Fruit fly (Drosophila melanogaster): ENCODE data around the gene kipf.

The kipf gene

DNA sequence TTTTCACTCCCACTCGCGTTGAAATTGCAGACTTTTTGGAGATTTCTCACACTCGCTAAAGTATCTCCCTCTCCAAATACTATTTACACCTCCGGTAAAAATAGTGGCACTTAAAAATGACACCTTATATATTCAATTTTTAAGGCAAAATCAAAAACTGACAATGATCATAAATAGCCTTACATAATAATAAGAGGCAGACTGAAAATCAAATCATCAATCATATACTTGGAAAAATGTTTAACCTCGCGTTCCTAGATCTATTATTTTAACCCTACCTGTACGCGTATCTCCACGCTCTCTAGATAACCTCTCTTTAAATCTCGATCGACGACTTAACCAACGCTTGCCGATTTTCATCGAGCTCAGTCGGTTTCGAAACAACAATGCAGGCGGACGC, 18.2 kb upstream of the kipf start (continued):
- no peak for TF ChIP-seq sug (tag; optimal IDR thresholded peaks at IDR 0.05)
- TF ChIP-seq CG4820 (GFP tag; optimal IDR thresholded peaks at IDR 0.05): peak; percentile 14
- peak; percentile 65; the same call in 1 of the 2 replicates for TF ChIP-seq seq (GFP tag; IDR thresholded peaks at IDR 0.05)
- TF ChIP-seq CG31441 (GFP tag; IDR thresholded peaks at IDR 0.05): no peak
- peak; percentile 61 for TF ChIP-seq tio (GFP tag; optimal IDR thresholded peaks at IDR 0.05)
- TF ChIP-seq ken (GFP tag; IDR thresholded peaks at IDR 0.05): no peak
- no peak for TF ChIP-seq h (optimal IDR thresholded peaks at IDR 0.05)
- peak; percentile 59; the same call in 1 of the 2 replicates for TF ChIP-seq CG1024 (GFP tag; IDR thresholded peaks at IDR 0.05)
- peak; percentile 22 for TF ChIP-seq CG33213 (GFP tag; optimal IDR thresholded peaks at IDR 0.05)
- TF ChIP-seq CG7271 (tag; optimal IDR thresholded peaks at IDR 0.05): no peak
- no peak for TF ChIP-seq otp (GFP tag; IDR thresholded peaks at IDR 0.05)
- no peak for TF ChIP-seq TFAM (GFP tag; optimal IDR thresholded peaks at IDR 0.05)
- TF ChIP-seq HLH54F (GFP tag; optimal IDR thresholded peaks at IDR 0.05): peak; percentile 40
- 0 out of 2 replicates have a peak, but pooled peaks have one; percentile 22 for TF ChIP-seq CG17328 (GFP tag; IDR thresholded peaks at IDR 0.05)
- TF ChIP-seq CG9817 (tag; optimal IDR thresholded peaks at IDR 0.05): no peak
- peak; percentile 41; the same call in 1 of the 2 replicates for TF ChIP-seq CG14667 (GFP tag; IDR thresholded peaks at IDR 0.05)
- TF ChIP-seq psq (GFP tag; optimal IDR thresholded peaks at IDR 0.05): no peak
- no peak for TF ChIP-seq oc (tag; optimal IDR thresholded peaks at IDR 0.05)
- TF ChIP-seq lov (optimal IDR thresholded peaks at IDR 0.05): no peak
- TF ChIP-seq lov (GFP tag; IDR thresholded peaks at IDR 0.05): no peak
- peak; percentile 56 for TF ChIP-seq az2 (GFP tag; optimal IDR thresholded peaks at IDR 0.05)
- no peak for TF ChIP-seq HLH4C (GFP tag; IDR thresholded peaks at IDR 0.05; ENCODE audit: partially characterized antibody)
- TF ChIP-seq Side (GFP tag; optimal IDR thresholded peaks at IDR 0.05): peak; percentile 61
- TF ChIP-seq Aef1 (GFP tag; IDR thresholded peaks at IDR 0.05): peak; percentile 76
- TF ChIP-seq CG9932 (GFP tag; IDR thresholded peaks at IDR 0.05): peak; percentile 85
- peak; percentile 69 for TF ChIP-seq CG30403 (GFP tag; optimal IDR thresholded peaks at IDR 0.05)
- peak; percentile 72; the same call in 1 of the 2 replicates for TF ChIP-seq lmd (GFP tag; IDR thresholded peaks at IDR 0.05)
- no peak for TF ChIP-seq CG10543 (GFP tag; optimal IDR thresholded peaks at IDR 0.05)
- TF ChIP-seq ato (GFP tag; IDR thresholded peaks at IDR 0.05; ENCODE audit: partially characterized antibody): no peak
- peak; percentile 54 for TF ChIP-seq HmgZ (tag; optimal IDR thresholded peaks at IDR 0.05)
- peak; percentile 66; the same call in 2 of the 3 replicates for TF ChIP-seq CG34422 (GFP tag; IDR thresholded peaks at IDR 0.05)
- peak; percentile 76 for TF ChIP-seq mam (GFP tag; optimal IDR thresholded peaks at IDR 0.05)
- TF ChIP-seq CG7357 (GFP tag; IDR thresholded peaks at IDR 0.05): peak; percentile 47; the same call in 2 of the 3 replicates
- peak; percentile 29 for TF ChIP-seq Ravus (GFP tag; IDR thresholded peaks at IDR 0.05)
- TF ChIP-seq emc (GFP tag; optimal IDR thresholded peaks at IDR 0.05): no peak
- no peak for TF ChIP-seq Spps (tag; optimal IDR thresholded peaks at IDR 0.05)
- peak; percentile 85 for TF ChIP-seq Hmr (GFP tag; optimal IDR thresholded peaks at IDR 0.05)
- peak; percentile 87 for TF ChIP-seq vvl (GFP tag; IDR thresholded peaks at IDR 0.05)
- TF ChIP-seq slou (GFP tag; optimal IDR thresholded peaks at IDR 0.05): no peak
- TF ChIP-seq Ets65A (GFP tag): no peak
- no peak for TF ChIP-seq Elba2 (GFP tag; optimal IDR thresholded peaks at IDR 0.05)
- no peak; the same call in 1 of the 2 replicates for TF ChIP-seq CG8765 (GFP tag; IDR thresholded peaks at IDR 0.05)
- TF ChIP-seq CG3163 (GFP tag; optimal IDR thresholded peaks at IDR 0.05): no peak
- no peak for TF ChIP-seq NK7.1 (GFP tag; optimal IDR thresholded peaks at IDR 0.05)
- TF ChIP-seq Dfd (GFP tag; optimal IDR thresholded peaks at IDR 0.05): no peak
- TF ChIP-seq Ets97D (GFP tag; optimal IDR thresholded peaks at IDR 0.05): no peak
- TF ChIP-seq toy (GFP tag; IDR thresholded peaks at IDR 0.05): no peak
- TF ChIP-seq exex (tag; optimal IDR thresholded peaks at IDR 0.05): no peak
- TF ChIP-seq gcm (GFP tag; optimal IDR thresholded peaks at IDR 0.05): no peak
- TF ChIP-seq CG31388 (GFP tag; optimal IDR thresholded peaks at IDR 0.05): no peak
- peak; percentile 69 for TF ChIP-seq bcd (GFP tag; optimal IDR thresholded peaks at IDR 0.05)
- TF ChIP-seq crol (GFP tag; IDR thresholded peaks at IDR 0.05): no peak
- TF ChIP-seq pfk (GFP tag; optimal IDR thresholded peaks at IDR 0.05): no peak
